Worm (Caenorhabditis elegans) whole organism, late embryonic: Measurements from ENCODE around the gene Y38H6C.23.
A peak's percentile ranks its signal among the peaks of the same experiment; 100 is the strongest.

ENCODE experiments used
- K02D7.2 ChIP-seq: sonication (generic microtip); optimal IDR thresholded peaks from 2 replicates; lab custom pipeline; 2017; ENCODE audit warnings: mild to moderate bottlenecking, missing genetic modification characterization, missing compliant biosample characterization
- T23F11.4 ChIP-seq: fragments of 200-800 bp; sonication (Bioruptor generic); optimal IDR thresholded peaks from 2 replicates; lab custom pipeline; 2018; ENCODE audit warnings: mild to moderate bottlenecking, missing genetic modification characterization, missing compliant biosample characterization
- ahr-1 ChIP-seq: sonication (generic microtip); optimal IDR thresholded peaks from 2 replicates; lab custom pipeline; 2016; ENCODE audit warnings: missing genetic modification characterization, missing compliant biosample characterization
- ama-1 ChIP-seq: fragments of 150-350 bp; optimal IDR thresholded peaks from 2 replicates; lab custom pipeline; 2014
- ceh-14 ChIP-seq: sonication (generic microtip); optimal IDR thresholded peaks from 2 replicates; lab custom pipeline; 2016; ENCODE audit warnings: missing genotype, missing genetic modification characterization, missing compliant biosample characterization
- ceh-19 ChIP-seq: fragments of 200-800 bp; sonication (Bioruptor generic); optimal IDR thresholded peaks from 2 replicates; lab custom pipeline; 2018; ENCODE audit warnings: mild to moderate bottlenecking, missing genetic modification characterization, missing compliant biosample characterization
- ceh-2 ChIP-seq: sonication (generic microtip); optimal IDR thresholded peaks from 2 replicates; lab custom pipeline; 2016; ENCODE audit warnings: missing genotype, missing genetic modification characterization, missing compliant biosample characterization
- ceh-31 ChIP-seq: sonication (generic microtip); optimal IDR thresholded peaks from 2 replicates; lab custom pipeline; 2016; ENCODE audit warnings: missing genetic modification characterization, missing compliant biosample characterization
- ceh-34 ChIP-seq: sonication (generic microtip); optimal IDR thresholded peaks from 2 replicates; lab custom pipeline; 2016; ENCODE audit warnings: mild to moderate bottlenecking, missing genetic modification characterization, missing compliant biosample characterization
- ceh-48 ChIP-seq: sonication (generic microtip); optimal IDR thresholded peaks from 2 replicates; lab custom pipeline; 2016; ENCODE audit warnings: missing genetic modification characterization, inconsistent platforms, missing compliant biosample characterization
- che-1 ChIP-seq: sonication (generic microtip); optimal IDR thresholded peaks from 2 replicates; lab custom pipeline; 2016; ENCODE audit warnings: mild to moderate bottlenecking, missing genetic modification characterization, missing compliant biosample characterization
- dve-1 ChIP-seq: sonication (generic microtip); optimal IDR thresholded peaks from 2 replicates; lab custom pipeline; 2017; ENCODE audit warnings: antibody characterized with exemption, mild to moderate bottlenecking, missing genetic modification characterization, missing compliant biosample characterization
- elt-4 ChIP-seq: sonication (generic microtip); optimal IDR thresholded peaks from 2 replicates; lab custom pipeline; 2016; ENCODE audit warnings: missing genetic modification characterization, missing compliant biosample characterization
- ets-4 ChIP-seq: sonication (generic microtip); optimal IDR thresholded peaks from 2 replicates; lab custom pipeline; 2016; ENCODE audit warnings: missing genetic modification characterization, missing compliant biosample characterization
- fax-1 ChIP-seq: sonication (generic microtip); optimal IDR thresholded peaks from 2 replicates; lab custom pipeline; 2016; ENCODE audit warnings: missing genotype, missing genetic modification characterization, missing compliant biosample characterization
- fkh-6 ChIP-seq: sonication (generic microtip); optimal IDR thresholded peaks from 2 replicates; lab custom pipeline; 2016; ENCODE audit warnings: missing genetic modification characterization, missing compliant biosample characterization
- hlh-30 ChIP-seq: sonication (generic microtip); optimal IDR thresholded peaks from 2 replicates; lab custom pipeline; 2017; ENCODE audit warnings: antibody characterized with exemption, missing genetic modification characterization, missing compliant biosample characterization; ENCODE audit not compliant: insufficient read depth
- hlh-8 ChIP-seq: sonication (generic microtip); optimal IDR thresholded peaks from 2 replicates; lab custom pipeline; 2016; ENCODE audit warnings: missing genotype, missing genetic modification characterization, missing compliant biosample characterization
- lim-6 ChIP-seq: sonication (generic microtip); optimal IDR thresholded peaks from 2 replicates; lab custom pipeline; 2016; ENCODE audit warnings: missing genetic modification characterization, missing compliant biosample characterization
- mec-3 ChIP-seq: sonication (generic microtip); optimal IDR thresholded peaks from 2 replicates; lab custom pipeline; 2016; ENCODE audit warnings: borderline replicate concordance, missing genetic modification characterization, missing compliant biosample characterization
- nfya-1 ChIP-seq: sonication (generic microtip); optimal IDR thresholded peaks from 2 replicates; lab custom pipeline; 2017; ENCODE audit warnings: missing genetic modification characterization, mild to moderate bottlenecking, missing compliant biosample characterization, antibody characterized with exemption, moderate library complexity
- nhr-11 ChIP-seq: fragments of 150-350 bp; optimal IDR thresholded peaks from 2 replicates; lab custom pipeline; 2014; ENCODE audit warnings: missing biosample characterization, missing genetic modification characterization
- nhr-232 ChIP-seq: sonication (generic microtip); optimal IDR thresholded peaks from 2 replicates; lab custom pipeline; 2016; ENCODE audit warnings: missing genetic modification characterization, missing compliant biosample characterization
- pax-1 ChIP-seq: fragments of 150-350 bp; optimal IDR thresholded peaks from 2 replicates; lab custom pipeline; 2014; ENCODE audit warnings: missing biosample characterization, missing genetic modification characterization
- pha-2 ChIP-seq: sonication (generic microtip); optimal IDR thresholded peaks from 2 replicates; lab custom pipeline; 2017; ENCODE audit warnings: mild to moderate bottlenecking, missing genetic modification characterization, missing compliant biosample characterization
- pha-4 ChIP-seq: fragments of 150-350 bp; optimal IDR thresholded peaks from 2 replicates; lab custom pipeline; 2018; ENCODE audit warnings: missing biosample characterization, missing genetic modification reagents, missing genetic modification characterization
- pros-1 ChIP-seq: fragments of 150-350 bp; optimal IDR thresholded peaks from 2 replicates; lab custom pipeline; 2014; ENCODE audit warnings: missing biosample characterization, missing genetic modification reagents, missing genetic modification characterization
- rnt-1 ChIP-seq: sonication (generic microtip); optimal IDR thresholded peaks from 2 replicates; lab custom pipeline; 2016; ENCODE audit warnings: missing genetic modification characterization, missing compliant biosample characterization
- sox-2 ChIP-seq: fragments of 200-800 bp; sonication (Bioruptor generic); IDR thresholded peaks from 2 replicates; pipeline ENCODE4 v1.3.6; 2022; ENCODE audit warnings: missing genetic modification reagents, missing genetic modification characterization, missing compliant biosample characterization
- tbx-7 ChIP-seq: sonication (generic microtip); optimal IDR thresholded peaks from 2 replicates; lab custom pipeline; 2016; ENCODE audit warnings: missing genotype, missing genetic modification characterization, missing compliant biosample characterization
- unc-42 ChIP-seq: sonication (generic microtip); optimal IDR thresholded peaks from 2 replicates; lab custom pipeline; 2016; ENCODE audit warnings: missing genotype, missing genetic modification characterization, missing compliant biosample characterization
- unc-55 ChIP-seq: sonication (generic microtip); optimal IDR thresholded peaks from 2 replicates; lab custom pipeline; 2017; ENCODE audit warnings: missing biosample characterization, missing genetic modification reagents, missing genetic modification characterization
- unc-86 ChIP-seq: sonication (generic microtip); optimal IDR thresholded peaks from 2 replicates; lab custom pipeline; 2016; ENCODE audit warnings: missing genetic modification characterization, missing compliant biosample characterization
- zip-5 ChIP-seq: sonication (generic microtip); optimal IDR thresholded peaks from 2 replicates; lab custom pipeline; 2016; ENCODE audit warnings: missing genetic modification characterization, missing compliant biosample characterization
- ztf-16 ChIP-seq: sonication (generic microtip); optimal IDR thresholded peaks from 2 replicates; lab custom pipeline; 2017; ENCODE audit warnings: missing genetic modification characterization, missing compliant biosample characterization

The Y38H6C.23 gene

DNA sequence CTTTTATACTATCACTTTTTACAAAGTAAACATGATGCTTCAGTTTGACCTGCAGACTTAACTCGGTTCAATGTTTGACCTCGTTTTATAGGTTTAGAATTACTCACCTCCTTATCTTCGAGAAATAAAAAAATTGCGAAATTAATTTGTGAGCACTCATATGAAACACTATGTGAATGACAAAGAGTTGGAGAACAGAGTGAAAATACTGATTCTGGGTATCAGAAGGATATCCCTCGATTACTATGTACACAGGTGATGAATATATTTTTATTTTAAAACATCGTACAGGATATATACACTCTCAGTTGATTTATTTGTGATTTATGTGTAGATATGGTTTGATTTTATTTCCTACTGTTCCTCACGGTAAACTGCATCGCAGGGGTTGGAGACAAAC, at the start of gene Y38H6C.23:
TSS of gene Y38H6C.23 (minus strand) at position 101 of the 400 bp plus-strand sequence.
- TF ChIP-seq ahr-1 (tag; lab: Kevin White, UChicago) = no peak

DNA sequence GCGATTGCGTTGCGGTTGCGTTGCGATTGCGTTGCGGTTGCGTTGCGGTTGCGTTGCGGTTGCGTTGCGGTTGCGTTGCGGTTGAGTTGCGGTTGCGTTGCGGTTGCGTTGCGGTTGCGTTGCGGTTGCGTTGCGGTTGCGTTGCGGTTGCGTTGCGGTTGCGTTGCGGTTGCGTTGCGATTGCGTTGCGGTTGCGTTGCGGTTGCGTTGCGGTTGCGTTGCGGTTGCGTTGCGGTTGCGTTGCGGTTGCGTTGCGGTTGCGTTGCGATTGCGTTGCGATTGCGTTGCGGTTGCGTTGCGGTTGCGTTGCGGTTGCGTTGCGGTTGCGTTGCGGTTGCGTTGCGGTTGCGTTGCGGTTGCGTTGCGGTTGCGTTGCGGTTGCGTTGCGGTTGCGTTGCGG, 49.7 kb upstream of the Y38H6C.23 start:
- TF ChIP-seq rnt-1 (tag; lab: Kevin White, UChicago) = peak; percentile 85

DNA sequence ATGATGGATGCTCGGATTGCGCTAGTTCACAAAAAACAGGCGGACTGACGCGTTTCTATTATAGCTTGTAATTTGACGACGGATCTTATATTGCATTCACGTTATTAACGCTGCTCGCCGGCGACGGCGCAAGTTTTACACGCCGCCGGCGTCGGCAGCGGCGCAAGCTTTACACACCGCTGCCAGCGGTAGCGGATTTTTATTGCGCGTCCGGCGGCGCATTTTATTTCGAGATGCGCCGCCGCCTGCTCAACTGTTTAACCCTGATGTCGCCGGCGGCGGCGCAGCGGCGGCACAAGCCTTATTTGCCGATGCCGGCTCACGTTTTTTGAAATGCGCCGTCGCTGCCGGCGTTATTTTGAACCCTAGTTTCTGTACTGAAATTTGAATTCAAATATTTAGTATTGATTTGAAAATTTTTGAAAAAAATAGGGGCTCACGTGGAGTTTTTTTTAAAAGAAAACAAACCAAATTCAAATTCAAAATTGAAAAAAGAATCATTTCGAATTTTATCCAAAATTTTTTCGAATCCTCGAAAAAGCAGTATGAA, 48.5 kb upstream of the Y38H6C.23 start, which contains the start of gene ttr-57:
TSS of gene ttr-57 (plus strand) at position 500 of the 550 bp plus-strand sequence.
- TF ChIP-seq che-1 (tag; lab: Kevin White, UChicago) = no peak

DNA sequence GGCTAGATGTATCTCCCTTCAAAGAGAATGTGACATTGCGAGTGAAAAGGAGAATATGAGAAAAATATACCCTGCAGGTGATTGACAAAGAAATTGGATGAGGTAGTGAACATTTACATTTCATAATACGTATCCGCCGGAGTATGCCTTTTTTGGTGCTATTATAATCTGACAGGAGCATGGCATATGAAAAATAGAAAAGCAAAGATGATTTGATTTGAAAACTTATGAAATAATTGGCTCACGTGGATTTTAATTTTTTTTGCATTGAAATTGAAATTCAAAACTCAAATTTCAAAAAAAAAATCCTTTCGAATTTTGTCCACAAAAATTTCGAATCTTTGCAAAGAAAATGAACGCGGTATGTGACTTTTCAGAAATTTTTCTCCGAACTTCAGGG, 46.9 kb upstream of the Y38H6C.23 start, which contains the start of gene ttr-11:
TSS of gene ttr-11 (plus strand) at position 301 of the 400 bp plus-strand sequence.
- TF ChIP-seq elt-4 (tag; lab: Kevin White, UChicago) (no peak), pha-2 (tag; lab: Kevin White, UChicago) (no peak), fax-1 (no peak), ceh-2 (tag; lab: Kevin White, UChicago) (no peak), zip-5 (tag; lab: Kevin White, UChicago) (no peak), mec-3 (tag; lab: Kevin White, UChicago) (no peak), K02D7.2 (no peak), nhr-232 (tag; lab: Kevin White, UChicago) (no peak), fkh-6 (tag; lab: Kevin White, UChicago) (no peak), ceh-34 (tag; lab: Kevin White, UChicago) (no peak), ama-1 (no peak), pha-4 (tag; lab: Kevin White, UChicago) (no peak), ceh-19 (GFP tag; lab: Kevin White, UChicago) (no peak), hlh-30 (no peak), dve-1 (no peak), nfya-1 (no peak), tbx-7 (tag; lab: Kevin White, UChicago) (no peak), ceh-48 (no peak), unc-42 (tag; lab: Kevin White, UChicago) (no peak), pax-1 (tag; lab: Kevin White, UChicago) (no peak)
- TF ChIP-seq, all 69 proteins: peak for 0

DNA sequence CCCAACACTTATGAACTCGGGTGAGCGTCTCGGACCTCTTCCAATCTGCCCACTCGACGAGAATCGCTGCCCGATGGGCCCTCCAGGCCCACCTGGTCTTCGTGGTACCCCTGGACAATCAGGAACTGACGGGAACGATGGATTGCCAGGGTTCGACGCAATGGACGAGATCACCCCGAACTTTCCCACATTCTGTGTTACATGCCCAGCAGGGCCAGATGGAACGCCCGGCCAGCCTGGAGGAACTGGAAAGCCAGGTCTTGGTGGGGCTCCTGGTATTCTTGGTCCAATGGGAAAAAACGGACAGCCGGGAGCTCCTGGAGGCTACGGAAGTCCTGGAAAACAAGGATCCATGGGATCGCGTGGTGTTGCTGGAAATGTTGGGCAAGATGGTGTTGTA, 44.5 kb upstream of the Y38H6C.23 start:
- TF ChIP-seq elt-4 (tag; lab: Kevin White, UChicago) (peak; percentile 87), ets-4 (tag; lab: Kevin White, UChicago) (no peak), unc-55 (GFP tag; lab: Kevin White, UChicago) (no peak), ceh-31 (tag; lab: Kevin White, UChicago) (peak; percentile 7), T23F11.4 (no peak), hlh-30 (no peak), pha-4 (tag; lab: Kevin White, UChicago) (no peak), sox-2 (GFP tag; lab: Robert Waterston, UW) (no peak)

DNA sequence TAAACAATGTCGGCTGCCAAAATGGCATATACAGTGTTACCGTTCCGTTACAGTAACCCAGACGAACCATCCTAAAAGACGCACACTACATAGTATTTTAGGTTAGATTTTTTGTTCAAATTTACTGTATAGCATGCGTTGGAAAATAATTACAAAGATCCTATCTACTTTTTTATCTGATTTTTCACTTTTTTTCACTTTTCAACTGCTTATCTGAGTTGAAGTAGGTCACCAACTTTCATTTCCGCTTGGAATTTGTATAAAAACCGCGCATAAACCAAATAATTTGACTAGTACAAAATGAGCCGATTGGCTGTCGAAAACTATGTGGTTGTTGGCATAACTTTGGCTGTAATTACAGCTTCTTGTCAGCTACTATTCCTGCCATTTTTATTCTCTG, 43.6 kb upstream of the Y38H6C.23 start, which contains the start of gene col-163:
TSS of gene col-163 (plus strand) at position 301 of the 400 bp plus-strand sequence.
- TF ChIP-seq hlh-8 (tag; lab: Kevin White, UChicago) (no peak), pha-4 (tag; lab: Kevin White, UChicago) (no peak), ceh-2 (tag; lab: Kevin White, UChicago) (no peak), unc-86 (tag; lab: Kevin White, UChicago) (no peak), ceh-14 (tag; lab: Kevin White, UChicago) (no peak), ztf-16 (tag; lab: Kevin White, UChicago) (no peak), dve-1 (no peak), nhr-11 (no peak), T23F11.4 (no peak), nhr-232 (tag; lab: Kevin White, UChicago) (no peak), pros-1 (tag; lab: Kevin White, UChicago) (no peak), pax-1 (tag; lab: Kevin White, UChicago) (no peak), lim-6 (tag; lab: Kevin White, UChicago) (no peak)
